Worm (Caenorhabditis elegans): ENCODE data around the gene dmsr-6.

Gene dmsr-6

ce11 chrII:14455332-14455731 is at the start of gene dmsr-6:
Gene dmsr-6 (plus strand): TSS chrII:14455632.
- no peak for TF ChIP-seq ama-1 (optimal IDR thresholded peaks at IDR 0.05)
- TF ChIP-seq hmbx-1 (tag; optimal IDR thresholded peaks at IDR 0.05): no peak
- no peak for TF ChIP-seq B0310.2 (tag; optimal IDR thresholded peaks at IDR 0.05)
- TF ChIP-seq hnd-1 (tag; optimal IDR thresholded peaks at IDR 0.05): no peak
- no peak for TF ChIP-seq ets-7 (tag; optimal IDR thresholded peaks at IDR 0.05)
- no peak for TF ChIP-seq F13C5.2 (tag; optimal IDR thresholded peaks at IDR 0.05)
- no peak for TF ChIP-seq tbx-37 (GFP tag; conservative IDR thresholded peaks at IDR 0.05)
- TF ChIP-seq flt-1 (GFP tag; IDR thresholded peaks at IDR 0.05): no peak
- no peak for TF ChIP-seq ceh-13 (GFP tag; optimal IDR thresholded peaks at IDR 0.05)
- no peak for TF ChIP-seq aly-1 (tag; optimal IDR thresholded peaks at IDR 0.05)
- no peak for TF ChIP-seq pes-1 (GFP tag; IDR thresholded peaks at IDR 0.05)
- no peak for TF ChIP-seq tbx-11 (GFP tag; IDR thresholded peaks at IDR 0.05)
- TF ChIP-seq hmg-4 (GFP tag; optimal IDR thresholded peaks at IDR 0.05): no peak
- no peak for TF ChIP-seq tra-4 (tag; optimal IDR thresholded peaks at IDR 0.05)
- TF ChIP-seq scrt-1 (GFP tag; IDR thresholded peaks at IDR 0.05): no peak
- TF ChIP-seq ceh-36 (tag; optimal IDR thresholded peaks at IDR 0.05): no peak
- TF ChIP-seq sea-1 (GFP tag; conservative IDR thresholded peaks at IDR 0.05): no peak

ce11 chrII:14406117-14406935 is 49.1 kb upstream of the dmsr-6 start:
- TF ChIP-seq ama-1 (optimal IDR thresholded peaks at IDR 0.05) (peak; percentile 83), sea-1 (GFP tag; conservative IDR thresholded peaks at IDR 0.05) (peak; percentile 36; the same call in 1 of the 2 replicates), ceh-13 (GFP tag; optimal IDR thresholded peaks at IDR 0.05) (no peak)

ce11 chrII:14407332-14408270 is 47.8 kb upstream of the dmsr-6 start:
- TF ChIP-seq hnd-1 (tag; optimal IDR thresholded peaks at IDR 0.05): peak; percentile 56
- peak; percentile 84 for TF ChIP-seq sea-1 (GFP tag; conservative IDR thresholded peaks at IDR 0.05)
- TF ChIP-seq tbx-37 (GFP tag; conservative IDR thresholded peaks at IDR 0.05): no peak
- TF ChIP-seq ama-1 (optimal IDR thresholded peaks at IDR 0.05): peak; percentile 73
- no peak for TF ChIP-seq scrt-1 (GFP tag; IDR thresholded peaks at IDR 0.05)
- no peak for TF ChIP-seq hmbx-1 (tag; optimal IDR thresholded peaks at IDR 0.05)
- TF ChIP-seq tbx-11 (GFP tag; IDR thresholded peaks at IDR 0.05): 0 out of 2 replicates have a peak, but pooled peaks have one; percentile 42
- TF ChIP-seq flt-1 (GFP tag; IDR thresholded peaks at IDR 0.05): peak; percentile 25; the same call in 1 of the 2 replicates
- TF ChIP-seq pes-1 (GFP tag; IDR thresholded peaks at IDR 0.05): peak; percentile 36; the same call in 1 of the 2 replicates
- TF ChIP-seq hmg-4 (GFP tag; optimal IDR thresholded peaks at IDR 0.05): no peak
- TF ChIP-seq F13C5.2 (tag; optimal IDR thresholded peaks at IDR 0.05): no peak
- no peak for TF ChIP-seq ceh-13 (GFP tag; optimal IDR thresholded peaks at IDR 0.05)
- no peak for TF ChIP-seq ets-7 (tag; optimal IDR thresholded peaks at IDR 0.05)
- TF ChIP-seq tra-4 (tag; optimal IDR thresholded peaks at IDR 0.05): no peak
- peak; percentile 9 for TF ChIP-seq ceh-36 (tag; optimal IDR thresholded peaks at IDR 0.05)
- TF ChIP-seq B0310.2 (tag; optimal IDR thresholded peaks at IDR 0.05): peak; percentile 36

ce11 chrII:14408312-14408711 is 47.1 kb upstream of the dmsr-6 start, which contains the start of gene F26H11.4:
Gene F26H11.4 (plus strand): TSS chrII:14408612.
- TF ChIP-seq hmbx-1 (tag; optimal IDR thresholded peaks at IDR 0.05) (no peak), tbx-37 (GFP tag; conservative IDR thresholded peaks at IDR 0.05) (no peak), ceh-36 (tag; optimal IDR thresholded peaks at IDR 0.05) (no peak), hmg-4 (GFP tag; optimal IDR thresholded peaks at IDR 0.05) (no peak), ceh-13 (GFP tag; optimal IDR thresholded peaks at IDR 0.05) (no peak), tbx-11 (GFP tag; IDR thresholded peaks at IDR 0.05) (no peak), hnd-1 (tag; optimal IDR thresholded peaks at IDR 0.05) (no peak), tra-4 (tag; optimal IDR thresholded peaks at IDR 0.05) (no peak), sea-1 (GFP tag; conservative IDR thresholded peaks at IDR 0.05) (no peak), aly-1 (tag; optimal IDR thresholded peaks at IDR 0.05) (no peak), pes-1 (GFP tag; IDR thresholded peaks at IDR 0.05) (no peak), ets-7 (tag; optimal IDR thresholded peaks at IDR 0.05) (no peak), flt-1 (GFP tag; IDR thresholded peaks at IDR 0.05) (no peak), B0310.2 (tag; optimal IDR thresholded peaks at IDR 0.05) (no peak), F13C5.2 (tag; optimal IDR thresholded peaks at IDR 0.05) (no peak), scrt-1 (GFP tag; IDR thresholded peaks at IDR 0.05) (no peak), ama-1 (optimal IDR thresholded peaks at IDR 0.05) (no peak)

DNA sequence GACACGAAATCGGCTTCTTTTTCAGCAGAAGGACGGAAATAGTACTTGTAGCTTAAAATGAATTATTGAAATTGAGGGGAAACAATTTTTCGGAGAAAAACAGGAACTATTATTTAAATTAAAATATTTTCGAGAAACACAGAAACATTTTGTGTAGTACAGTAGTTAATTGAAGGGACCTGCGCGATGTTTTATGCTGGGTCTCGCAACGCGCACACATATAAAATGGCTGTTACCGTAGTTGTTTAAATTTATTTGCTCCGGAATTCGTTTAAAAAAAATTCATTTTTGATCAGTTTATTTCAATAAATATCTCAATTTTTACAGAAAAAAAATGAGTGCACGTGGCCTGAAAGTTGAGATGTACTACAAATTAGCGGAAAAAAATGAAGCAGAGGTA is 44.7 kb upstream of the dmsr-6 start, which contains the start of gene dsb-2:
Gene dsb-2 (plus strand): TSS at position 328 of the 400 bp plus-strand sequence.
- TF ChIP-seq F13C5.2 (tag; optimal IDR thresholded peaks at IDR 0.05): no peak
- no peak for TF ChIP-seq pes-1 (GFP tag; IDR thresholded peaks at IDR 0.05)
- TF ChIP-seq ets-7 (tag; optimal IDR thresholded peaks at IDR 0.05): no peak
- TF ChIP-seq hmg-4 (GFP tag; optimal IDR thresholded peaks at IDR 0.05): no peak
- no peak for TF ChIP-seq hnd-1 (tag; optimal IDR thresholded peaks at IDR 0.05)
- no peak for TF ChIP-seq scrt-1 (GFP tag; IDR thresholded peaks at IDR 0.05)
- no peak for TF ChIP-seq ama-1 (optimal IDR thresholded peaks at IDR 0.05)
- TF ChIP-seq hmbx-1 (tag; optimal IDR thresholded peaks at IDR 0.05): no peak
- TF ChIP-seq tbx-37 (GFP tag; conservative IDR thresholded peaks at IDR 0.05): no peak
- no peak for TF ChIP-seq tbx-11 (GFP tag; IDR thresholded peaks at IDR 0.05)
- no peak for TF ChIP-seq ceh-36 (tag; optimal IDR thresholded peaks at IDR 0.05)
- TF ChIP-seq ceh-13 (GFP tag; optimal IDR thresholded peaks at IDR 0.05): no peak
- TF ChIP-seq aly-1 (tag; optimal IDR thresholded peaks at IDR 0.05): no peak
- TF ChIP-seq B0310.2 (tag; optimal IDR thresholded peaks at IDR 0.05): no peak

- TF ChIP-seq tra-4 (tag; optimal IDR thresholded peaks at IDR 0.05) (no peak), hmbx-1 (tag; optimal IDR thresholded peaks at IDR 0.05) (no peak), flt-1 (GFP tag; IDR thresholded peaks at IDR 0.05) (no peak), ceh-13 (GFP tag; optimal IDR thresholded peaks at IDR 0.05) (no peak), ceh-36 (tag; optimal IDR thresholded peaks at IDR 0.05) (no peak), hmg-4 (GFP tag; optimal IDR thresholded peaks at IDR 0.05) (no peak), hnd-1 (tag; optimal IDR thresholded peaks at IDR 0.05) (no peak), sea-1 (GFP tag; conservative IDR thresholded peaks at IDR 0.05) (no peak), ama-1 (optimal IDR thresholded peaks at IDR 0.05) (no peak), tbx-11 (GFP tag; IDR thresholded peaks at IDR 0.05) (no peak), tbx-37 (GFP tag; conservative IDR thresholded peaks at IDR 0.05) (no peak), aly-1 (tag; optimal IDR thresholded peaks at IDR 0.05) (no peak), pes-1 (GFP tag; IDR thresholded peaks at IDR 0.05) (no peak), B0310.2 (tag; optimal IDR thresholded peaks at IDR 0.05) (no peak), scrt-1 (GFP tag; IDR thresholded peaks at IDR 0.05) (no peak), F13C5.2 (tag; optimal IDR thresholded peaks at IDR 0.05) (no peak), ets-7 (tag; optimal IDR thresholded peaks at IDR 0.05) (no peak)
Measured at ce11 chrII:14413035-14413525, 42.4 kb upstream of the dmsr-6 start, which contains the start of gene exl-1. Gene exl-1 (minus strand): TSS chrII:14413475.

Measured in whole organism, early embryonic.